Fruit fly (Drosophila melanogaster) whole organism, embryonic: ENCODE measurements around the gene Cog2.

Source experiments
- Atf-2 ChIP-seq: fragments of 200-800 bp; sonication (Bioruptor generic); optimal IDR thresholded peaks from 2 replicates; lab custom pipeline; 2016; ENCODE audit warnings: missing biosample characterization, missing genetic modification characterization
- CG1024 ChIP-seq: fragments of 200-800 bp; sonication (Bioruptor generic); IDR thresholded peaks from 2 replicates; pipeline ENCODE4 v1.3.6; 2022; ENCODE audit warnings: missing biosample characterization, missing genetic modification characterization
- CG11085 ChIP-seq: fragments of 200-800 bp; sonication (Bioruptor generic); IDR thresholded peaks from 2 replicates; pipeline ENCODE4 v1.3.6; 2022; ENCODE audit warnings: missing biosample characterization, missing genetic modification characterization
- CG1233 ChIP-seq: fragments of 200-800 bp; sonication (Bioruptor generic); optimal IDR thresholded peaks from 4 replicates; lab custom pipeline; 2018; ENCODE audit warnings: missing biosample characterization, mild to moderate bottlenecking, missing genetic modification characterization
- CG12769 ChIP-seq: fragments of 200-800 bp; sonication (Bioruptor generic); optimal IDR thresholded peaks from 2 replicates; lab custom pipeline; 2019; ENCODE audit warnings: missing biosample characterization, mild to moderate bottlenecking, missing genetic modification characterization, moderate library complexity
- CG14441 ChIP-seq: fragments of 200-800 bp; sonication (Bioruptor generic); IDR thresholded peaks from 2 replicates; pipeline ENCODE4 v1.3.6; 2022; ENCODE audit warnings: missing biosample characterization, missing genetic modification characterization
- CG15479 ChIP-seq: fragments of 200-800 bp; sonication (Bioruptor generic); optimal IDR thresholded peaks from 3 replicates; lab custom pipeline; 2019; ENCODE audit warnings: missing biosample characterization, mild to moderate bottlenecking, missing genetic modification characterization, moderate library complexity
- CG16779 ChIP-seq: fragments of 200-800 bp; sonication (Bioruptor generic); IDR thresholded peaks from 2 replicates; pipeline ENCODE4 v1.3.6; 2022; ENCODE audit warnings: missing biosample characterization, missing genetic modification characterization
- CG16815 ChIP-seq: fragments of 200-800 bp; sonication (Bioruptor generic); optimal IDR thresholded peaks from 3 replicates; lab custom pipeline; 2017; ENCODE audit warnings: missing biosample characterization, mild to moderate bottlenecking, missing genetic modification characterization
- CG4424 ChIP-seq: fragments of 200-800 bp; sonication (Bioruptor generic); optimal IDR thresholded peaks from 3 replicates; lab custom pipeline; 2016; ENCODE audit warnings: missing biosample characterization, missing genetic modification characterization
- CG4617 ChIP-seq: fragments of 200-800 bp; sonication (Bioruptor generic); optimal IDR thresholded peaks from 3 replicates; lab custom pipeline; 2016; ENCODE audit warnings: missing biosample characterization, missing genetic modification characterization, borderline replicate concordance
- CG7372 ChIP-seq: fragments of 200-800 bp; sonication (Bioruptor generic); IDR thresholded peaks from 2 replicates; pipeline ENCODE4 v1.3.6; 2022; ENCODE audit warnings: missing biosample characterization, missing genetic modification characterization
- CG7786 ChIP-seq: fragments of 200-800 bp; sonication (Bioruptor generic); optimal IDR thresholded peaks from 2 replicates; lab custom pipeline; 2016; ENCODE audit warnings: missing biosample characterization, missing genetic modification characterization
- CG7987 ChIP-seq: fragments of 200-800 bp; sonication (Bioruptor generic); optimal IDR thresholded peaks from 2 replicates; lab custom pipeline; 2018; ENCODE audit warnings: missing biosample characterization, mild to moderate bottlenecking, missing genetic modification characterization, moderate library complexity
- CG9609 ChIP-seq: fragments of 200-800 bp; sonication (Bioruptor generic); optimal IDR thresholded peaks from 3 replicates; lab custom pipeline; 2016; ENCODE audit warnings: missing biosample characterization, missing genetic modification characterization
- CG9727 ChIP-seq: fragments of 200-800 bp; sonication (Bioruptor generic); optimal IDR thresholded peaks from 3 replicates; lab custom pipeline; 2017; ENCODE audit warnings: missing biosample characterization, mild to moderate bottlenecking, missing genetic modification characterization
- CTCF ChIP-seq: fragments of 200-800 bp; sonication (Bioruptor generic); optimal IDR thresholded peaks from 2 replicates; lab custom pipeline; 2017; ENCODE audit warnings: missing biosample characterization, mild to moderate bottlenecking, missing genetic modification characterization, moderate library complexity
- CkIIα-i1 ChIP-seq: fragments of 200-800 bp; sonication (Bioruptor generic); IDR thresholded peaks from 2 replicates; pipeline ENCODE4 v1.3.6; 2022; ENCODE audit warnings: missing biosample characterization, missing genetic modification characterization
- Dek ChIP-seq: fragments of 200-800 bp; sonication (Bioruptor generic); optimal IDR thresholded peaks from 3 replicates; lab custom pipeline; 2019; ENCODE audit warnings: missing biosample characterization, mild to moderate bottlenecking, missing genetic modification characterization, moderate library complexity
- Doc2 ChIP-seq: fragments of 200-800 bp; sonication (Bioruptor generic); IDR thresholded peaks from 2 replicates; pipeline ENCODE4 v1.3.6; 2022; ENCODE audit warnings: missing biosample characterization, missing genetic modification characterization
- Dref ChIP-seq: fragments of 200-800 bp; sonication (Bioruptor generic); IDR thresholded peaks from 2 replicates; pipeline ENCODE4 v1.3.6; 2022; ENCODE audit warnings: missing biosample characterization, missing genetic modification characterization
- Ets97D ChIP-seq: fragments of 200-800 bp; sonication (Bioruptor generic); optimal IDR thresholded peaks from 3 replicates; lab custom pipeline; 2016; ENCODE audit warnings: missing biosample characterization, missing genetic modification characterization
- Fer2 ChIP-seq: fragments of 200-800 bp; sonication (Bioruptor generic); optimal IDR thresholded peaks from 2 replicates; lab custom pipeline; 2018; ENCODE audit warnings: missing biosample characterization, mild to moderate bottlenecking, missing genetic modification characterization, moderate library complexity
- Hey ChIP-seq: fragments of 200-800 bp; sonication (Bioruptor generic); optimal IDR thresholded peaks from 3 replicates; lab custom pipeline; 2018; ENCODE audit warnings: missing biosample characterization, mild to moderate bottlenecking, missing genetic modification characterization
- Lhr ChIP-seq: fragments of 200-800 bp; sonication (Bioruptor generic); optimal IDR thresholded peaks from 3 replicates; lab custom pipeline; 2017; ENCODE audit warnings: mild to moderate bottlenecking, missing biosample characterization, missing genetic modification reagents, missing genetic modification characterization
- Optix ChIP-seq: fragments of 200-800 bp; sonication (Bioruptor generic); IDR thresholded peaks from 3 replicates; pipeline ENCODE4 v1.3.6; 2022; ENCODE audit warnings: missing biosample characterization, missing genetic modification characterization
- Rx ChIP-seq: fragments of 200-800 bp; sonication (Bioruptor generic); IDR thresholded peaks from 2 replicates; pipeline ENCODE4 v1.3.6; 2022; ENCODE audit warnings: missing biosample characterization, missing genetic modification characterization
- Spps ChIP-seq: fragments of 200-800 bp; sonication (Bioruptor generic); optimal IDR thresholded peaks from 2 replicates; lab custom pipeline; 2018; ENCODE audit warnings: missing biosample characterization, mild to moderate bottlenecking, missing genetic modification characterization
- Taf1 ChIP-seq: fragments of 200-800 bp; sonication (Bioruptor generic); IDR thresholded peaks from 2 replicates; pipeline ENCODE4 v1.3.6; 2022; ENCODE audit warnings: missing biosample characterization, missing genetic modification characterization
- bigmax ChIP-seq: fragments of 200-800 bp; sonication (Bioruptor generic); optimal IDR thresholded peaks from 2 replicates; lab custom pipeline; 2018; ENCODE audit warnings: missing biosample characterization, mild to moderate bottlenecking, missing genetic modification characterization
- cas ChIP-seq: fragments of 200-800 bp; sonication (Bioruptor generic); IDR thresholded peaks from 2 replicates; pipeline ENCODE4 v1.3.6; 2022; ENCODE audit warnings: missing biosample characterization, missing genetic modification characterization
- chinmo ChIP-seq: fragments of 200-800 bp; sonication (Bioruptor generic); IDR thresholded peaks from 4 replicates; pipeline ENCODE4 v1.3.6; 2022; ENCODE audit warnings: missing biosample characterization, missing genetic modification characterization; ENCODE audit not compliant: partially characterized antibody
- ci ChIP-seq: fragments of 200-800 bp; sonication (Bioruptor generic); IDR thresholded peaks from 3 replicates; pipeline ENCODE4 v1.3.6; 2022; ENCODE audit warnings: missing biosample characterization, missing genetic modification characterization
- crc ChIP-seq: fragments of 200-800 bp; sonication (Bioruptor generic); optimal IDR thresholded peaks from 2 replicates; lab custom pipeline; 2016; ENCODE audit warnings: missing biosample characterization, missing genetic modification characterization
- danr ChIP-seq: fragments of 200-800 bp; sonication (Bioruptor generic); IDR thresholded peaks from 2 replicates; pipeline ENCODE4 v1.3.6; 2022; ENCODE audit warnings: missing biosample characterization, missing genetic modification characterization
- fd102C ChIP-seq: fragments of 200-800 bp; sonication (Bioruptor generic); optimal IDR thresholded peaks from 2 replicates; lab custom pipeline; 2018; ENCODE audit warnings: missing biosample characterization, mild to moderate bottlenecking, missing genetic modification characterization, moderate library complexity
- ind ChIP-seq: fragments of 200-800 bp; sonication (Bioruptor generic); optimal IDR thresholded peaks from 3 replicates; lab custom pipeline; 2016; ENCODE audit warnings: missing biosample characterization, missing genetic modification characterization
- kay ChIP-seq: fragments of 200-800 bp; sonication (Bioruptor generic); optimal IDR thresholded peaks from 2 replicates; lab custom pipeline; 2016; ENCODE audit warnings: missing biosample characterization, missing genetic modification characterization
- kni ChIP-seq: fragments of 200-800 bp; sonication (Bioruptor generic); optimal IDR thresholded peaks from 3 replicates; lab custom pipeline; 2017; ENCODE audit warnings: mild to moderate bottlenecking, missing biosample characterization, missing genetic modification reagents, missing genetic modification characterization
- knrl ChIP-seq: fragments of 200-800 bp; sonication (Bioruptor generic); IDR thresholded peaks from 3 replicates; pipeline ENCODE4 v1.3.6; 2022; ENCODE audit warnings: missing biosample characterization, missing genetic modification characterization; ENCODE audit not compliant: partially characterized antibody
- lmd ChIP-seq: fragments of 200-800 bp; sonication (Bioruptor generic); IDR thresholded peaks from 2 replicates; pipeline ENCODE4 v1.3.6; 2022; ENCODE audit warnings: missing biosample characterization, missing genetic modification characterization
- maf-S ChIP-seq: fragments of 200-800 bp; sonication (Bioruptor generic); optimal IDR thresholded peaks from 2 replicates; lab custom pipeline; 2016; ENCODE audit warnings: missing biosample characterization, missing genetic modification characterization
- nerfin-1 ChIP-seq: fragments of 200-800 bp; sonication (Bioruptor generic); optimal IDR thresholded peaks from 3 replicates; lab custom pipeline; 2019; ENCODE audit warnings: missing biosample characterization, mild to moderate bottlenecking, missing genetic modification characterization, moderate library complexity
- nerfin-2 ChIP-seq: fragments of 200-800 bp; sonication (Bioruptor generic); IDR thresholded peaks from 2 replicates; pipeline ENCODE4 v1.3.6; 2022; ENCODE audit warnings: missing biosample characterization, missing genetic modification characterization; ENCODE audit not compliant: partially characterized antibody
- psq ChIP-seq: fragments of 200-800 bp; sonication (Bioruptor generic); optimal IDR thresholded peaks from 2 replicates; lab custom pipeline; 2017; ENCODE audit warnings: missing biosample characterization, missing genetic modification characterization
- rib ChIP-seq: fragments of 200-800 bp; sonication (Bioruptor generic); IDR thresholded peaks from 2 replicates; pipeline ENCODE4 v1.3.6; 2022; ENCODE audit warnings: missing biosample characterization, missing genetic modification characterization
- so ChIP-seq: fragments of 200-800 bp; sonication (Bioruptor generic); IDR thresholded peaks from 3 replicates; pipeline ENCODE4 v1.3.6; 2022; ENCODE audit warnings: missing biosample characterization, missing genetic modification characterization
- trh ChIP-seq: fragments of 200-800 bp; sonication (Bioruptor generic); optimal IDR thresholded peaks from 2 replicates; lab custom pipeline; 2016; ENCODE audit warnings: missing biosample characterization, missing genetic modification characterization
- usp ChIP-seq: fragments of >200 bp; optimal IDR thresholded peaks from 2 replicates; lab custom pipeline; 2017; ENCODE audit warnings: missing biosample characterization, missing genetic modification characterization
- zfh1 ChIP-seq: fragments of 200-800 bp; sonication (Bioruptor generic); IDR thresholded peaks from 3 replicates; pipeline ENCODE4 v1.3.6; 2022; ENCODE audit warnings: missing biosample characterization, missing genetic modification characterization

The Cog2 gene

DNA sequence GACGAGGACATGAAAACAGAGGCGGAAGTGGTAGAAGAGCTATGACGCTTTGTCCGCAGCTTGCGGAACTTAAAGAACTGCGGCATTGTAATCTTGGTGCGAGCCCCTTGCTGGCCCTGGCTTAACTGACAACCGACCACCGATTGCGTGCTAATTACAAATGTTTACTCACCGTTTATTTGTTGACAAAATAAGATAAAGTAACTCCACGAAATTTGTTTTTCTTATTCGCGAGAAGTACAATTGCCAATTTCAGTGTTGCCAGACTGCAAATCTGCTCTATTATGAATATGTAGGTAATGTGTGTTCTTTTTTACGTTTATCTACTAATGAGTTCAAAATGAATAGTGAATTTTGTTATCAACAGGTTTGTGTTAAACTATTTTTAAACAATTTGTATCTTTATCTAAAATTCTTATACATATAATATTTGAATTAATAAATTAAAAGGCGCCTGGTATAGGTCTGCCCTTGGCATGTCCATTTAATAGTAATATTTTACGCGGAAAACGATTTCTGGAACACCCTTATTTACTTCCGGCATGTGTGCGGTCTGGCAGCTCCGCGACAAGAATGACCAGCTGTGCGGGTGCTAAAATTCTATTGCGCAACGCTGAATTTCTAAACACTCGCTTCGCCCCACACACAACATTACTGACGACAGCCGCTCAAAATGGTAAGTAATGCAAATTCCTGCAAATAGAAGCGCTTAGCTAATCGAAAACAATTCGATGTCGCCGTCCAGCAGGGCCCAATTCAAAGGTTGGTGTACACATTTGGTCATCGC is 4.6 kb downstream of the Cog2 start, which contains the start of the genes Atg4b and Hibch (continued):
- TF ChIP-seq chinmo (no peak), kay (no peak), CG14441 (GFP tag; lab: Robert Waterston, UW) (peak; percentile 78), CG9609 (GFP tag; lab: Kevin White, UChicago) (peak; percentile 1), Fer2 (tag; lab: Kevin White, UChicago) (peak; percentile 86), psq (GFP tag; lab: Kevin White, UChicago) (peak; percentile 20), fd102C (GFP tag; lab: Kevin White, UChicago) (no peak), Ets97D (GFP tag; lab: Kevin White, UChicago) (peak; percentile 8), rib (GFP tag; lab: Robert Waterston, UW) (peak; percentile 86), CG1233 (GFP tag; lab: Kevin White, UChicago) (peak; percentile 80), CG7786 (GFP tag; lab: Kevin White, UChicago) (no peak), ind (GFP tag; lab: Kevin White, UChicago) (peak; percentile 87), CG4617 (GFP tag; lab: Kevin White, UChicago) (peak; percentile 82), so (GFP tag; lab: Robert Waterston, UW) (peak; percentile 74; the same call in 1 of the 3 replicates), Dek (no peak), lmd (peak; percentile 82), zfh1 (peak; percentile 62; the same call in 2 of the 3 replicates), CG16815 (GFP tag; lab: Kevin White, UChicago) (peak; percentile 78), CG12769 (tag; lab: Kevin White, UChicago) (no peak), Taf1 (GFP tag; lab: Robert Waterston, UW) (peak; percentile 61; the same call in 1 of the 2 replicates), nerfin-2 (no peak), cas (GFP tag; lab: Robert Waterston, UW) (peak; percentile 69; the same call in 1 of the 2 replicates), kni (GFP tag; lab: Kevin White, UChicago) (peak; percentile 77), Lhr (GFP tag; lab: Kevin White, UChicago) (peak; percentile 43), ci (GFP tag; lab: Robert Waterston, UW) (peak; percentile 74; the same call in 2 of the 3 replicates), Rx (GFP tag; lab: Robert Waterston, UW) (peak; percentile 71; the same call in 1 of the 2 replicates), CG9727 (GFP tag; lab: Kevin White, UChicago) (peak; percentile 82), CkIIα-i1 (no peak), knrl (GFP tag; lab: Robert Waterston, UW) (0 out of 3 replicates have a peak, but pooled peaks have one; percentile 20), danr (GFP tag; lab: Robert Waterston, UW) (peak; percentile 74), nerfin-1 (tag; lab: Kevin White, UChicago) (peak; percentile 79), CG7987 (GFP tag; lab: Kevin White, UChicago) (peak; percentile 55), CG16779 (GFP tag; lab: Robert Waterston, UW) (0 out of 2 replicates have a peak, but pooled peaks have one; percentile 27), trh (GFP tag; lab: Kevin White, UChicago) (peak; percentile 45), Spps (tag; lab: Kevin White, UChicago) (peak; percentile 65), Optix (no peak), bigmax (GFP tag; lab: Kevin White, UChicago) (no peak), CG15479 (GFP tag; lab: Kevin White, UChicago) (peak; percentile 62), CTCF (GFP tag; lab: Kevin White, UChicago) (no peak), maf-S (GFP tag; lab: Kevin White, UChicago) (no peak), Dref (GFP tag; lab: Robert Waterston, UW) (peak; percentile 36; the same call in 1 of the 2 replicates), CG1024 (GFP tag; lab: Robert Waterston, UW) (no peak), Atf-2 (no peak), usp (GFP tag; lab: Kevin White, UChicago) (no peak), crc (GFP tag; lab: Kevin White, UChicago) (no peak), Doc2 (GFP tag; lab: Robert Waterston, UW) (no peak), Hey (tag; lab: Kevin White, UChicago) (peak; percentile 31), CG11085 (GFP tag; lab: Robert Waterston, UW) (peak; percentile 82), CG7372 (GFP tag; lab: Robert Waterston, UW) (peak; percentile 84), CG4424 (GFP tag; lab: Kevin White, UChicago) (peak; percentile 83)
